Fruit fly (Drosophila melanogaster): ENCODE results near the gene CG32579.

DNA sequence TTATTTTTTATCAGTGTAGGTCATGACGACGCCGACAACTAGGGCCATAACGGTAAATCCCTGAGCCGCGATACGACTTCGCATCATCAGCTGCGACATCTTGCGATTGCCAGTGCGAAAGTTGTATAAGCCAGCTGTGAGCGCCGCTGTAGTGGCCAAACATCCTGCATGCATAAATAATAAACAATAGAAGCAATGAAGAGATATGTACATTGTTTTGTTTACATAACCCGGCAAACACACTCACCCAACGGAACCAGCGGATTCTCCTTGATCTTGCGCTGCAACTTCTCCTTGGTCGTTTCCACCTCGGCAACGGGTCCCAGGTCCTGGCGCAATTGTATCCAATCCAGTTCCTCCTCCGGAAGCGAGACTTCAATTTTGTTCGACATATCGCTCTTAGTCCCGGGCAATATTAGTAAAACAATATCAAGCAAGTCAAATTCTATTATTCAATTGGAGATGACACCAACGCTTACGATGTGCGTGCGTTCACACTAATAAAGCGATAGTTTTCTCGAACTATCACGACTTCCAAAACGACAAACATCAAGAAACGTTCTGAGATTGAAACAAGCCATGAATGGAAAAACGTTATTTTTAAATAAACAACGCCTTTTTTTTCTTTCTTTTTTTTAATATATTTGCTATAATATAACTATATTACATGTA lies 8.6 kb downstream of the CG32579 start:
- TF ChIP-seq usp (GFP tag; optimal IDR thresholded peaks at IDR 0.05) (no peak), pan (optimal IDR thresholded peaks at IDR 0.05) (no peak), EcR (GFP tag; optimal IDR thresholded peaks at IDR 0.05) (no peak), CG8478 (optimal IDR thresholded peaks at IDR 0.05) (no peak)
